Worm (Caenorhabditis elegans) whole organism, L1 larva: Measurements from ENCODE around the gene cdkr-3.

Source experiments
- nhr-11 ChIP-seq: fragments of 150-350 bp; optimal IDR thresholded peaks from 2 replicates; lab custom pipeline; 2014; ENCODE audit warnings: missing biosample characterization, missing genetic modification characterization
- nhr-12 ChIP-seq: sonication (generic microtip); optimal IDR thresholded peaks from 2 replicates; lab custom pipeline; 2017; ENCODE audit warnings: missing biosample characterization, missing genetic modification characterization
- nhr-47 ChIP-seq: sonication (generic microtip); optimal IDR thresholded peaks from 2 replicates; lab custom pipeline; 2016; ENCODE audit warnings: mild to moderate bottlenecking, missing genetic modification characterization, moderate library complexity, missing compliant biosample characterization

DNA sequence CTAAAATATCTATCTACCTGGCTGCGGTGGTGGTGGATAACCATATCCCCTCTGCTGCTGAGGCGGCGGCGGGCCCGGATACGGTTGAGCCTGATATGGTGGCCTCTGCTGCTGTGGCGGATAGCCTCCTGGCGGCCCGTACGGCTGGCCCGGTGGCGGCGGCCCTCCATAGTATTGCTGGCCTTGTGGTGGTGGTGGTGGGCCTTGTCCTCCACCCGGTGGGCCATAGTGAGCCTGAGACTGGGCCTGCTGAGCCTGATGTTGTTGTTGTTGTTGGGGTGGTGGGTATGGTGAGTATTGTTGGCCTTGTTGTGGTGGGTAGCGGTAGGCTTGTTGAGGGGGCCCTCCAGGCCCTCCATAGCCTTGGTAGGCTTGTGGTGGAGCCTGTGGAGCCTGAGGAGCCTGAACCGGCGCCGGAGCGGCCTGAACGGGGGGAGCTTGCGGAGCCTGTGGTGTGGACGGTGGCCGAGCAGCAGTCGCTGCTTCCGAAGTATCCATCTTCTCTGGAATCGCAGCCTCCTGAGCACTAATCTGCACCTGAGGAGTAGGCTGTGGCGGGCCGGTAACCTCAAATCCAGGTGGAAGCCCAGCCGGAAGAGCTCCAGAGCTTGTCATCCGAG lies 28.6 kb upstream of the cdkr-3 start:
- TF ChIP-seq nhr-47 (tag; lab: Kevin White, UChicago) (no peak), nhr-12 (tag; lab: Kevin White, UChicago) (no peak), nhr-11 (tag; lab: Kevin White, UChicago) (no peak)
